Fruit fly (Drosophila melanogaster) whole organism, embryonic: ENCODE measurements around the gene Tlk.

Experiments
- Bdp1 ChIP-seq: fragments of 200-800 bp; sonication (Bioruptor generic); optimal IDR thresholded peaks from 3 replicates; lab custom pipeline; 2016; ENCODE audit warnings: missing biosample characterization, missing genetic modification characterization
- BtbVII ChIP-seq: fragments of 200-800 bp; sonication (Bioruptor generic); optimal IDR thresholded peaks from 3 replicates; lab custom pipeline; 2017; ENCODE audit warnings: missing biosample characterization, mild to moderate bottlenecking, missing genetic modification characterization
- CG10147 ChIP-seq: fragments of 200-800 bp; sonication (Bioruptor generic); optimal IDR thresholded peaks from 2 replicates; lab custom pipeline; 2019; ENCODE audit warnings: missing biosample characterization, mild to moderate bottlenecking, missing genetic modification characterization, moderate library complexity
- CG10274 ChIP-seq: fragments of 200-800 bp; sonication (Bioruptor generic); optimal IDR thresholded peaks from 3 replicates; lab custom pipeline; 2017; ENCODE audit warnings: missing biosample characterization, mild to moderate bottlenecking, missing genetic modification characterization
- CG11093 ChIP-seq: fragments of 200-800 bp; sonication (Bioruptor generic); IDR thresholded peaks from 3 replicates; pipeline ENCODE4 v1.3.6; 2022; ENCODE audit warnings: missing biosample characterization, missing genetic modification characterization
- CG11504 ChIP-seq: fragments of 200-800 bp; sonication (Bioruptor generic); optimal IDR thresholded peaks from 3 replicates; lab custom pipeline; 2019; ENCODE audit warnings: missing biosample characterization, mild to moderate bottlenecking, missing genetic modification characterization, moderate library complexity
- CG12155 ChIP-seq: fragments of 200-800 bp; sonication (Bioruptor generic); optimal IDR thresholded peaks from 3 replicates; lab custom pipeline; 2016; ENCODE audit warnings: missing biosample characterization, missing genetic modification characterization
- CG12299 ChIP-seq: fragments of 200-800 bp; sonication (Bioruptor generic); optimal IDR thresholded peaks from 2 replicates; lab custom pipeline; 2018; ENCODE audit warnings: missing biosample characterization, mild to moderate bottlenecking, missing genetic modification characterization
- CG15696 ChIP-seq: fragments of 200-800 bp; sonication (Bioruptor generic); optimal IDR thresholded peaks from 2 replicates; lab custom pipeline; 2019; ENCODE audit warnings: missing biosample characterization, mild to moderate bottlenecking, missing genetic modification characterization, moderate library complexity
- CG16863 ChIP-seq: fragments of 200-800 bp; sonication (Bioruptor generic); optimal IDR thresholded peaks from 3 replicates; lab custom pipeline; 2016; ENCODE audit warnings: missing biosample characterization, missing genetic modification characterization
- CG17186 ChIP-seq: fragments of 200-800 bp; sonication (Bioruptor generic); optimal IDR thresholded peaks from 3 replicates; lab custom pipeline; 2017; ENCODE audit warnings: missing biosample characterization, missing genetic modification reagents, missing genetic modification characterization
- CG17328 ChIP-seq: fragments of 200-800 bp; sonication (Bioruptor generic); IDR thresholded peaks from 2 replicates; pipeline ENCODE4 v1.3.6; 2022; ENCODE audit warnings: missing biosample characterization, missing genetic modification characterization
- CG18619 ChIP-seq: fragments of 200-800 bp; sonication (Bioruptor generic); optimal IDR thresholded peaks from 3 replicates; lab custom pipeline; 2017; ENCODE audit warnings: missing biosample characterization, mild to moderate bottlenecking, missing genetic modification characterization
- CG2120 ChIP-seq: fragments of 200-800 bp; sonication (Bioruptor generic); optimal IDR thresholded peaks from 3 replicates; lab custom pipeline; 2016; ENCODE audit warnings: missing biosample characterization, missing genetic modification characterization
- CG31365 ChIP-seq: fragments of 200-800 bp; sonication (Bioruptor generic); optimal IDR thresholded peaks from 2 replicates; lab custom pipeline; 2018; ENCODE audit warnings: missing biosample characterization, mild to moderate bottlenecking, missing genetic modification characterization
- CG32532 ChIP-seq: fragments of 200-800 bp; sonication (Bioruptor generic); IDR thresholded peaks from 2 replicates; pipeline ENCODE4 v1.3.6; 2022; ENCODE audit warnings: missing biosample characterization, missing genetic modification characterization
- CG32767 ChIP-seq: fragments of 200-800 bp; sonication (Bioruptor generic); IDR thresholded peaks from 2 replicates; pipeline ENCODE4 v1.3.6; 2022; ENCODE audit warnings: missing biosample characterization, missing genetic modification characterization
- CG4360 ChIP-seq: fragments of 200-800 bp; sonication (Bioruptor generic); IDR thresholded peaks from 2 replicates; pipeline ENCODE4 v1.3.6; 2022; ENCODE audit warnings: missing biosample characterization, missing genetic modification characterization
- CG4730 ChIP-seq: fragments of 200-800 bp; sonication (Bioruptor generic); IDR thresholded peaks from 2 replicates; pipeline ENCODE4 v1.3.6; 2022; ENCODE audit warnings: missing biosample characterization, missing genetic modification characterization
- CG6654 ChIP-seq: fragments of 200-800 bp; sonication (Bioruptor generic); optimal IDR thresholded peaks from 2 replicates; lab custom pipeline; 2017; ENCODE audit warnings: missing biosample characterization, mild to moderate bottlenecking, missing genetic modification characterization
- CG9797 ChIP-seq: fragments of 200-800 bp; sonication (Bioruptor generic); optimal IDR thresholded peaks from 3 replicates; lab custom pipeline; 2018; ENCODE audit warnings: missing biosample characterization, mild to moderate bottlenecking, missing genetic modification characterization
- CG9817 ChIP-seq: fragments of 200-800 bp; sonication (Bioruptor generic); optimal IDR thresholded peaks from 2 replicates; lab custom pipeline; 2018; ENCODE audit warnings: missing biosample characterization, mild to moderate bottlenecking, missing genetic modification characterization, moderate library complexity
- Dip2 ChIP-seq: fragments of 200-800 bp; sonication (Bioruptor generic); IDR thresholded peaks from 2 replicates; pipeline ENCODE4 v1.3.6; 2022; ENCODE audit warnings: missing biosample characterization, missing genetic modification characterization
- Dp ChIP-seq: fragments of 200-800 bp; sonication (Bioruptor generic); optimal IDR thresholded peaks from 2 replicates; lab custom pipeline; 2018; ENCODE audit warnings: missing biosample characterization, mild to moderate bottlenecking, missing genetic modification characterization, moderate library complexity
- Ets97D ChIP-seq: fragments of 200-800 bp; sonication (Bioruptor generic); optimal IDR thresholded peaks from 3 replicates; lab custom pipeline; 2016; ENCODE audit warnings: missing biosample characterization, missing genetic modification characterization
- NK7.1 ChIP-seq: fragments of 200-800 bp; sonication (Bioruptor generic); optimal IDR thresholded peaks from 3 replicates; lab custom pipeline; 2016; ENCODE audit warnings: missing biosample characterization, missing genetic modification characterization
- Pdp1 ChIP-seq, 2 experiments: fragments of 200-800 bp; sonication (Bioruptor generic); optimal IDR thresholded peaks; 3 replicates each; lab custom pipeline; 2016; ENCODE audit warnings: missing biosample characterization in 2 of 2, missing genetic modification characterization in 2 of 2, mild to moderate bottlenecking in 1 of 2, moderate library complexity in 1 of 2
- Poxn ChIP-seq: fragments of 200-800 bp; sonication (Bioruptor generic); IDR thresholded peaks from 2 replicates; pipeline ENCODE4 v1.3.6; 2022; ENCODE audit warnings: missing biosample characterization, missing genetic modification characterization
- Rx ChIP-seq: fragments of 200-800 bp; sonication (Bioruptor generic); IDR thresholded peaks from 2 replicates; pipeline ENCODE4 v1.3.6; 2022; ENCODE audit warnings: missing biosample characterization, missing genetic modification characterization
- Side ChIP-seq: fragments of 200-800 bp; sonication (Bioruptor generic); optimal IDR thresholded peaks from 2 replicates; lab custom pipeline; 2016; ENCODE audit warnings: missing biosample characterization, missing genetic modification characterization
- Sry-δ ChIP-seq: fragments of 200-800 bp; sonication (Bioruptor generic); optimal IDR thresholded peaks from 2 replicates; lab custom pipeline; 2016; ENCODE audit warnings: missing biosample characterization, missing genetic modification characterization
- Trl ChIP-seq, 3 experiments: fragments of >200 bp in 2 of 3; fragments of 200-800 bp in 1 of 3; sonication (Bioruptor generic) in 1 of 3; optimal IDR thresholded peaks; 2 replicates in 1 of 3; 3 replicates in 2 of 3; lab custom pipeline; 2016 to 2017; ENCODE audit warnings: missing biosample characterization in 1 of 3, missing genetic modification characterization in 1 of 3
- amos ChIP-seq: fragments of 200-800 bp; sonication (Bioruptor generic); IDR thresholded peaks from 2 replicates; pipeline ENCODE4 v1.3.6; 2022; ENCODE audit warnings: missing biosample characterization, missing genetic modification characterization; ENCODE audit not compliant: partially characterized antibody
- ap ChIP-seq: fragments of 200-800 bp; sonication (Bioruptor generic); IDR thresholded peaks from 2 replicates; pipeline ENCODE4 v1.3.6; 2022; ENCODE audit warnings: missing biosample characterization, missing genetic modification characterization
- da ChIP-seq: fragments of 200-800 bp; sonication (Bioruptor generic); optimal IDR thresholded peaks from 2 replicates; lab custom pipeline; 2016; ENCODE audit warnings: missing biosample characterization, missing genetic modification characterization
- dimm ChIP-seq: fragments of 200-800 bp; sonication (Bioruptor generic); IDR thresholded peaks from 2 replicates; pipeline ENCODE4 v1.3.6; 2022; ENCODE audit warnings: missing biosample characterization, missing genetic modification characterization
- emc ChIP-seq: fragments of 200-800 bp; sonication (Bioruptor generic); optimal IDR thresholded peaks from 2 replicates; lab custom pipeline; 2016; ENCODE audit warnings: missing biosample characterization, missing genetic modification characterization
- ems ChIP-seq: fragments of 200-800 bp; sonication (Bioruptor generic); optimal IDR thresholded peaks from 3 replicates; lab custom pipeline; 2016; ENCODE audit warnings: missing biosample characterization, missing genetic modification characterization
- esg ChIP-seq: fragments of 200-800 bp; sonication (Bioruptor generic); conservative IDR thresholded peaks from 2 replicates; pipeline ENCODE4 v1.3.6; 2022; ENCODE audit warnings: missing biosample characterization, missing genetic modification characterization
- her ChIP-seq: fragments of 200-800 bp; sonication (Bioruptor generic); optimal IDR thresholded peaks from 2 replicates; lab custom pipeline; 2016; ENCODE audit warnings: missing biosample characterization, missing genetic modification characterization
- hth ChIP-seq: fragments of >200 bp; optimal IDR thresholded peaks from 2 replicates; lab custom pipeline; 2017; ENCODE audit warnings: inconsistent platforms
- kni ChIP-seq: fragments of 200-800 bp; sonication (Bioruptor generic); optimal IDR thresholded peaks from 3 replicates; lab custom pipeline; 2017; ENCODE audit warnings: mild to moderate bottlenecking, missing biosample characterization, missing genetic modification reagents, missing genetic modification characterization
- ro ChIP-seq: fragments of 200-800 bp; sonication (Bioruptor generic); IDR thresholded peaks from 2 replicates; pipeline ENCODE4 v1.3.6; 2022; ENCODE audit warnings: missing biosample characterization, missing genetic modification characterization
- sr ChIP-seq: fragments of 200-800 bp; sonication (Bioruptor generic); IDR thresholded peaks from 3 replicates; pipeline ENCODE4 v1.3.6; 2022; ENCODE audit warnings: missing biosample characterization, missing genetic modification characterization
- tll ChIP-seq, 2 experiments: fragments of 200-800 bp in 1 of 2; fragments of >200 bp in 1 of 2; sonication (Bioruptor generic) in 1 of 2; optimal IDR thresholded peaks; 2 replicates each; lab custom pipeline; 2017 to 2019; ENCODE audit warnings: missing biosample characterization in 2 of 2, missing genetic modification characterization in 2 of 2, mild to moderate bottlenecking in 1 of 2, moderate library complexity in 1 of 2
- trh ChIP-seq: fragments of 200-800 bp; sonication (Bioruptor generic); optimal IDR thresholded peaks from 2 replicates; lab custom pipeline; 2016; ENCODE audit warnings: missing biosample characterization, missing genetic modification characterization
- tx ChIP-seq: fragments of 200-800 bp; sonication (Bioruptor generic); optimal IDR thresholded peaks from 2 replicates; lab custom pipeline; 2016; ENCODE audit warnings: missing biosample characterization, missing genetic modification characterization
- vvl ChIP-seq: fragments of 200-800 bp; sonication (Bioruptor generic); IDR thresholded peaks from 2 replicates; pipeline ENCODE4 v1.3.6; 2022; ENCODE audit warnings: missing biosample characterization, missing genetic modification characterization
- wor ChIP-seq: fragments of 200-800 bp; sonication (Bioruptor generic); IDR thresholded peaks from 2 replicates; pipeline ENCODE4 v1.3.6; 2022; ENCODE audit warnings: missing biosample characterization, missing genetic modification characterization
- zen2 ChIP-seq: fragments of 200-800 bp; sonication (Bioruptor generic); IDR thresholded peaks from 3 replicates; pipeline ENCODE4 v1.3.6; 2022; ENCODE audit warnings: missing biosample characterization, missing genetic modification characterization; ENCODE audit not compliant: partially characterized antibody
- zf30C ChIP-seq: fragments of 200-800 bp; sonication (Bioruptor generic); optimal IDR thresholded peaks from 3 replicates; lab custom pipeline; 2018; ENCODE audit warnings: missing biosample characterization, mild to moderate bottlenecking, missing genetic modification characterization
- zfh1 ChIP-seq: fragments of 200-800 bp; sonication (Bioruptor generic); IDR thresholded peaks from 3 replicates; pipeline ENCODE4 v1.3.6; 2022; ENCODE audit warnings: missing biosample characterization, missing genetic modification characterization

Gene Tlk

DNA sequence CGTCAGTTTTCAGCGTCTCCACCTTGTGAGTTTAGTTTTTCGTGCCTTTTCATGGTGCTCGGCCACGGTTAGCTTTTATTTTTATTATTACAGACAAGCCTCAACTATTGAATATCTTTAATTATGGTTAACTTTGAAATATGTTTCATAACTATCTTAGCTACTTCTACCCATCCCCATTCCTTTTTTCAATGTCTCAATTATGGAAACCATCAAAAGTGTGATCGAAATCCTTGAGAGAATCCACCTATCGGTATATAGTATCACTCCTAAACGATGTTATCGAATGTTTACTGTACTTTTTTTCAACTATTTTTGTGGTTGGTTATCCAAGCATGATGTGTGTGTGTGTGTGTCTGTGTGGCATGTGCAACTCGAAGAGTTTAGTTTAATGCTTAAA, 5.8 kb upstream of the Tlk start (continued):
- TF ChIP-seq zfh1 (GFP tag; lab: Robert Waterston, UW) (no peak), Dip2 (GFP tag; lab: Robert Waterston, UW) (no peak), wor (no peak), CG17186 (GFP tag; lab: Kevin White, UChicago) (no peak), CG6654 (GFP tag; lab: Kevin White, UChicago) (no peak), vvl (GFP tag; lab: Robert Waterston, UW) (peak; percentile 44; the same call in 1 of the 2 replicates), kni (GFP tag; lab: Kevin White, UChicago) (no peak), Sry-δ (GFP tag; lab: Kevin White, UChicago) (no peak), ro (no peak), CG15696 (no peak), CG4360 (GFP tag; lab: Robert Waterston, UW) (no peak), dimm (GFP tag; lab: Robert Waterston, UW) (no peak), CG17328 (no peak), emc (GFP tag; lab: Kevin White, UChicago) (no peak), CG2120 (peak; percentile 62), zen2 (no peak), CG16863 (peak; percentile 24), CG11093 (no peak), CG31365 (no peak), Rx (GFP tag; lab: Robert Waterston, UW) (no peak), CG9817 (tag; lab: Kevin White, UChicago) (peak; percentile 49), tx (GFP tag; lab: Kevin White, UChicago) (no peak), CG10147 (no peak), Ets97D (no peak), Poxn (GFP tag; lab: Robert Waterston, UW) (no peak), BtbVII (GFP tag; lab: Kevin White, UChicago) (no peak), CG12299 (no peak), amos (GFP tag; lab: Robert Waterston, UW) (no peak), Pdp1 (GFP tag; optimal IDR thresholded peaks at IDR 0.05; lab: Kevin White, UChicago) (peak; percentile 21 to 53), CG10274 (GFP tag; lab: Kevin White, UChicago) (no peak), Dp (GFP tag; lab: Kevin White, UChicago) (no peak), ap (no peak), Bdp1 (no peak), CG4730 (0 out of 2 replicates have a peak, but pooled peaks have one; percentile 14), esg (GFP tag; lab: Robert Waterston, UW) (no peak), Trl (optimal IDR thresholded peaks at IDR 0.05; lab: Kevin White, UChicago) (no peak), Trl (GFP tag; optimal IDR thresholded peaks at IDR 0.05; lab: Kevin White, UChicago) (peak; percentile 1), CG11504 (tag; lab: Kevin White, UChicago) (peak; percentile 69), CG32767 (GFP tag; lab: Robert Waterston, UW) (no peak), trh (no peak), NK7.1 (no peak), CG18619 (GFP tag; lab: Kevin White, UChicago) (peak; percentile 23), zf30C (GFP tag; lab: Kevin White, UChicago) (no peak), sr (GFP tag; lab: Robert Waterston, UW) (no peak), Side (GFP tag; lab: Kevin White, UChicago) (peak; percentile 23), her (GFP tag; lab: Kevin White, UChicago) (no peak), hth (lab: Kevin White, UChicago) (no peak), CG32532 (peak; percentile 48; the same call in 1 of the 2 replicates), ems (GFP tag; lab: Kevin White, UChicago) (no peak), da (GFP tag; lab: Kevin White, UChicago) (no peak), CG12155 (GFP tag; lab: Kevin White, UChicago) (peak; percentile 15), CG9797 (GFP tag; lab: Kevin White, UChicago) (no peak), tll (GFP tag; optimal IDR thresholded peaks at IDR 0.05; lab: Kevin White, UChicago) (no peak)
